Fruit fly (Drosophila melanogaster) S2 (cell line): ENCODE measurements around the gene C3G.

Experiments
- CG8478 ChIP-seq: fragments of >200 bp; optimal IDR thresholded peaks from 2 replicates; lab custom pipeline; 2018
- CTCF ChIP-seq, 2 experiments: fragments of >200 bp; optimal IDR thresholded peaks; 2 replicates each; lab custom pipeline; 2018

DNA sequence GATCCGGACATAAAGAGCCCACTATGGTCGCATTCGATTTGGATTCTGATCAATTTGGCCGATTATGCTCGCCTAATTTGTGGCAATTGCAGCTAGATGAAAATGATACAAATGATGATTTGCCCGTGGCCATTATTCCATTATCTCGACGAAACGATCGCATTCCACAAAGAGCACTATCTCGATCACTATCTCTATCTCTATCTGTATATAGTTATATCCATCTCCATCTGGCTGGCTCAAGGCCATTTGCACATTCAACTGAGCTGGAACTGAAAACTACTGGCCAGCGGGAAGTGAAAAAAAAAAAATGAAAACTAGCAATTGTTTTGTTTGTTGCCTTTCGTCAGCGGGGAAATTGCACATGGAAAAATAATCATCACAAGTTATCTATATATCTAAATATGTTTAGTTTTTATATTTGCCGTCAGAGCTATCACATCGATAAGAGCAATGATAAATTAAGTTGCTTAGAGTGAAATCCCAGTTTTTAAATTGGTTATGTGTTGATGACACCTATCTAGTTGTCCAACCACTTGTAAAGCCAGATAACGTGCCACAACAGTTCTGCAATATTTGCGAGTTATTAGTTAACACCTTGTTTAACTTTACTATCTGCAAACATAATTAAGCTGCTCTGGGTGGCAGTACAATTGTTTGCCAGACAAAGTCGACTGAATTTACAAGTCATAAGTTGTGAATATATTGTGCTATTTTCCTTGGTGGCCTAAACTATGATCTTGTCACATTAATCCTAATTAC lies 4.0 kb downstream of the C3G start:
- TF ChIP-seq CG8478 (lab: Kevin White, UChicago) (no peak), CTCF (optimal IDR thresholded peaks at IDR 0.05; lab: Kevin White, UChicago) (no peak)
